Worm (Caenorhabditis elegans) whole organism, L4/young adult: Measurements from ENCODE around the gene C27D6.15.

Experiments used
- dao-5 ChIP-seq: sonication (generic microtip); optimal IDR thresholded peaks from 2 replicates; lab custom pipeline; 2016; ENCODE audit warnings: missing genotype, missing genetic modification characterization, moderate library complexity, missing compliant biosample characterization
- him-1 ChIP-seq: sonication (generic microtip); optimal IDR thresholded peaks from 2 replicates; lab custom pipeline; 2016; ENCODE audit warnings: missing genotype, missing genetic modification reagents, missing genetic modification characterization, missing compliant biosample characterization

DNA sequence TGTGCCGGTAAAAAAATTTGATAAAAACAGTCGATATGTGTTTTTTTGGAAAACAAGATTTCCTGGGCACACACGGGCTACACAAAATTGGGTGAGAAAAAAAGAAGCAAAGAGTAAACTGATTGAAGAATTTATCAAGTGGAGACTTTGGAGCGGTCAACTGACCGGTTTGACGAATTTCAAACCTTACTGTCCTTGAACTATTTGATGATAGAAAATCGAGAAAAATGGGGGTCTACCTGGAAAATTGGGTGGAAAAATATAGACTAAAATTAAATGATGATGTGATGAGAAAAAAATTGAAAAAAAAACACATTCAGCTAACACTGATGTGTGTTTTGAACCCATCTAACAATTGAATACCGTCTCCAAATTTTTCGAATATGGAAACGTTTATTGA is 39.1 kb downstream of the C27D6.15 start, which contains the start of gene C34F11.8:
- TF ChIP-seq him-1 (tag; lab: Kevin White, UChicago): no peak
- no peak for TF ChIP-seq dao-5 (tag; lab: Kevin White, UChicago)
